Fruit fly (Drosophila melanogaster): ENCODE results near the gene CG15771.
A peak's percentile ranks its signal among the peaks of the same experiment; 100 is the strongest.

CG15771 gene

dm6 chrX:5754837-5755828, at the start of gene CG15771, which contains the start of gene lin-52:
Gene CG15771 (plus strand): TSS chrX:5755574.
Gene lin-52 (minus strand): TSS chrX:5754958.
- TF ChIP-seq HHEX (GFP tag; optimal IDR thresholded peaks at IDR 0.05) (peak; percentile 97), salm (tag; optimal IDR thresholded peaks at IDR 0.05) (peak; percentile 90), Poxn (GFP tag; IDR thresholded peaks at IDR 0.05) (peak; percentile 85), ab (GFP tag; optimal IDR thresholded peaks at IDR 0.05) (peak; percentile 85), gt (GFP tag; IDR thresholded peaks at IDR 0.05) (peak; percentile 77), D (optimal IDR thresholded peaks at IDR 0.05) (no peak), D (GFP tag; optimal IDR thresholded peaks at IDR 0.05) (peak; percentile 94), Ets97D (GFP tag; optimal IDR thresholded peaks at IDR 0.05) (peak; percentile 65), Hmr (GFP tag; optimal IDR thresholded peaks at IDR 0.05) (peak; percentile 97), CG7271 (tag; optimal IDR thresholded peaks at IDR 0.05) (no peak), fd96Cb (tag; optimal IDR thresholded peaks at IDR 0.05) (peak; percentile 92), bsh (GFP tag; optimal IDR thresholded peaks at IDR 0.05) (peak; percentile 95), CG12219 (GFP tag; optimal IDR thresholded peaks at IDR 0.05) (peak; percentile 92), CG6272 (GFP tag; IDR thresholded peaks at IDR 0.05) (peak; percentile 87), Lpt (GFP tag; optimal IDR thresholded peaks at IDR 0.05) (no peak), CG17829 (tag; optimal IDR thresholded peaks at IDR 0.05) (peak; percentile 96), oc (tag; optimal IDR thresholded peaks at IDR 0.05) (peak; percentile 90), cato (GFP tag; optimal IDR thresholded peaks at IDR 0.05; ENCODE audit: borderline replicate concordance) (peak; percentile 85), CG30431 (GFP tag; optimal IDR thresholded peaks at IDR 0.05) (peak; percentile 90), Ptx1 (GFP tag; IDR thresholded peaks at IDR 0.05) (peak; percentile 97), dpn (GFP tag; optimal IDR thresholded peaks at IDR 0.05) (peak; percentile 72 to 91), aop (GFP tag; IDR thresholded peaks at IDR 0.05) (peak; percentile 29), nmo (GFP tag; optimal IDR thresholded peaks at IDR 0.05) (peak; percentile 94), Doc2 (GFP tag; IDR thresholded peaks at IDR 0.05) (peak; percentile 85), CG12942 (GFP tag; optimal IDR thresholded peaks at IDR 0.05) (peak; percentile 86), CG8290 (GFP tag; optimal IDR thresholded peaks at IDR 0.05) (peak; percentile 82), CG8290 (tag; optimal IDR thresholded peaks at IDR 0.05) (peak; percentile 64 to 69), pho (GFP tag; optimal IDR thresholded peaks at IDR 0.05) (peak; percentile 50), chn (GFP tag; optimal IDR thresholded peaks at IDR 0.05) (peak; percentile 88), Gug (GFP tag; IDR thresholded peaks at IDR 0.05) (peak; percentile 95), Xrp1 (GFP tag; IDR thresholded peaks at IDR 0.05) (peak; percentile 97), CkIIα-i1 (GFP tag; IDR thresholded peaks at IDR 0.05) (peak; percentile 76), Usf (GFP tag; optimal IDR thresholded peaks at IDR 0.05) (peak; percentile 92), nau (GFP tag; optimal IDR thresholded peaks at IDR 0.05) (peak; percentile 95), Six4 (GFP tag; optimal IDR thresholded peaks at IDR 0.05) (peak; percentile 91), CG3163 (GFP tag; optimal IDR thresholded peaks at IDR 0.05) (peak; percentile 25), Sox102F (GFP tag; optimal IDR thresholded peaks at IDR 0.05) (peak; percentile 89), Hmx (GFP tag; optimal IDR thresholded peaks at IDR 0.05) (peak; percentile 79), Deaf1 (tag; optimal IDR thresholded peaks at IDR 0.05) (peak; percentile 79), Kr (GFP tag; optimal IDR thresholded peaks at IDR 0.05) (peak; percentile 50), CG3726 (GFP tag; IDR thresholded peaks at IDR 0.05) (peak; percentile 89), CG2875 (GFP tag; optimal IDR thresholded peaks at IDR 0.05) (peak; percentile 91), CG2202 (tag; optimal IDR thresholded peaks at IDR 0.05) (peak; percentile 90), p53 (GFP tag; optimal IDR thresholded peaks at IDR 0.05) (peak; percentile 18), gcm2 (GFP tag; optimal IDR thresholded peaks at IDR 0.05) (peak; percentile 90), CG16779 (GFP tag; IDR thresholded peaks at IDR 0.05) (peak; percentile 89), CG13123 (GFP tag; optimal IDR thresholded peaks at IDR 0.05) (peak; percentile 72), CG11696 (GFP tag; IDR thresholded peaks at IDR 0.05) (peak; percentile 75; the same call in 1 of the 2 replicates), Lim3 (GFP tag; IDR thresholded peaks at IDR 0.05) (peak; percentile 68; the same call in 1 of the 2 replicates)

Measured in whole organism, embryonic.